Fruit fly (Drosophila melanogaster) whole organism, embryonic: ENCODE results near the gene CG6106.
A peak's percentile ranks its signal among the peaks of the same experiment; 100 is the strongest.

Source experiments
- Bgb ChIP-seq: fragments of 200-800 bp; sonication (Bioruptor generic); IDR thresholded peaks from 2 replicates; pipeline ENCODE4 v1.3.6; 2022; ENCODE audit warnings: missing biosample characterization, missing genetic modification characterization; ENCODE audit not compliant: partially characterized antibody
- C15 ChIP-seq: fragments of 200-800 bp; sonication (Bioruptor generic); IDR thresholded peaks from 3 replicates; pipeline ENCODE4 v1.3.6; 2022; ENCODE audit warnings: missing biosample characterization, missing genetic modification characterization
- CG11696 ChIP-seq: fragments of 200-800 bp; sonication (Bioruptor generic); IDR thresholded peaks from 2 replicates; pipeline ENCODE4 v1.3.6; 2022; ENCODE audit warnings: missing biosample characterization, missing genetic modification characterization
- CG12104 ChIP-seq: fragments of 200-800 bp; sonication (Bioruptor generic); optimal IDR thresholded peaks from 3 replicates; lab custom pipeline; 2016; ENCODE audit warnings: missing biosample characterization, missing genetic modification characterization
- CG12236 ChIP-seq: fragments of 200-800 bp; sonication (Bioruptor generic); optimal IDR thresholded peaks from 2 replicates; lab custom pipeline; 2016; ENCODE audit warnings: missing biosample characterization, missing genetic modification characterization
- CG13775 ChIP-seq: fragments of 200-800 bp; sonication (Bioruptor generic); optimal IDR thresholded peaks from 3 replicates; lab custom pipeline; 2017; ENCODE audit warnings: missing biosample characterization, mild to moderate bottlenecking, missing genetic modification characterization
- CG17328 ChIP-seq: fragments of 200-800 bp; sonication (Bioruptor generic); IDR thresholded peaks from 2 replicates; pipeline ENCODE4 v1.3.6; 2022; ENCODE audit warnings: missing biosample characterization, missing genetic modification characterization
- CG17361 ChIP-seq: fragments of 200-800 bp; sonication (Bioruptor generic); IDR thresholded peaks from 3 replicates; pipeline ENCODE4 v1.3.6; 2022; ENCODE audit warnings: missing biosample characterization, missing genetic modification characterization
- CG18262 ChIP-seq: fragments of 200-800 bp; optimal IDR thresholded peaks from 3 replicates; lab custom pipeline; 2019; ENCODE audit warnings: missing biosample characterization, mild to moderate bottlenecking, missing genetic modification characterization, moderate library complexity
- CG2712 ChIP-seq: fragments of 200-800 bp; optimal IDR thresholded peaks from 3 replicates; lab custom pipeline; 2019; ENCODE audit warnings: missing biosample characterization, mild to moderate bottlenecking, missing genetic modification characterization, moderate library complexity
- CG4707 ChIP-seq: fragments of 200-800 bp; sonication (Bioruptor generic); optimal IDR thresholded peaks from 2 replicates; lab custom pipeline; 2018; ENCODE audit warnings: missing biosample characterization, mild to moderate bottlenecking, missing genetic modification characterization, moderate library complexity
- CG6689 ChIP-seq: fragments of 200-800 bp; sonication (Bioruptor generic); IDR thresholded peaks from 2 replicates; pipeline ENCODE4 v1.3.6; 2022; ENCODE audit warnings: missing biosample characterization, missing genetic modification characterization
- CG7372 ChIP-seq: fragments of 200-800 bp; sonication (Bioruptor generic); IDR thresholded peaks from 2 replicates; pipeline ENCODE4 v1.3.6; 2022; ENCODE audit warnings: missing biosample characterization, missing genetic modification characterization
- CG7556 ChIP-seq: fragments of 200-800 bp; sonication (Bioruptor generic); optimal IDR thresholded peaks from 2 replicates; lab custom pipeline; 2017; ENCODE audit warnings: missing biosample characterization, mild to moderate bottlenecking, missing genetic modification characterization
- CG7963 ChIP-seq: fragments of 200-800 bp; sonication (Bioruptor generic); IDR thresholded peaks from 3 replicates; pipeline ENCODE4 v1.3.6; 2022; ENCODE audit warnings: missing biosample characterization, missing genetic modification characterization; ENCODE audit not compliant: partially characterized antibody
- CG7987 ChIP-seq: fragments of 200-800 bp; sonication (Bioruptor generic); optimal IDR thresholded peaks from 2 replicates; lab custom pipeline; 2018; ENCODE audit warnings: missing biosample characterization, mild to moderate bottlenecking, missing genetic modification characterization, moderate library complexity
- CG8089 ChIP-seq: fragments of 200-800 bp; sonication (Bioruptor generic); optimal IDR thresholded peaks from 3 replicates; lab custom pipeline; 2016; ENCODE audit warnings: missing biosample characterization, missing genetic modification characterization
- CG9727 ChIP-seq: fragments of 200-800 bp; sonication (Bioruptor generic); optimal IDR thresholded peaks from 3 replicates; lab custom pipeline; 2017; ENCODE audit warnings: missing biosample characterization, mild to moderate bottlenecking, missing genetic modification characterization
- CTCF ChIP-seq: fragments of 200-800 bp; sonication (Bioruptor generic); optimal IDR thresholded peaks from 2 replicates; lab custom pipeline; 2017; ENCODE audit warnings: missing biosample characterization, mild to moderate bottlenecking, missing genetic modification characterization, moderate library complexity
- Chrac-16 ChIP-seq: fragments of 200-800 bp; sonication (Bioruptor generic); optimal IDR thresholded peaks from 3 replicates; lab custom pipeline; 2016; ENCODE audit warnings: missing biosample characterization, missing genetic modification characterization
- D19A ChIP-seq: fragments of 200-800 bp; optimal IDR thresholded peaks from 3 replicates; lab custom pipeline; 2019; ENCODE audit warnings: missing biosample characterization, mild to moderate bottlenecking, missing genetic modification characterization, moderate library complexity
- Drgx ChIP-seq: fragments of 200-800 bp; sonication (Bioruptor generic); IDR thresholded peaks from 2 replicates; pipeline ENCODE4 v1.3.6; 2022; ENCODE audit warnings: missing biosample characterization, missing genetic modification characterization
- E2f2 ChIP-seq: fragments of 200-800 bp; sonication (Bioruptor generic); IDR thresholded peaks from 2 replicates; pipeline ENCODE4 v1.3.6; 2022; ENCODE audit warnings: missing biosample characterization, missing genetic modification characterization
- Ets97D ChIP-seq: fragments of 200-800 bp; sonication (Bioruptor generic); optimal IDR thresholded peaks from 3 replicates; lab custom pipeline; 2016; ENCODE audit warnings: missing biosample characterization, missing genetic modification characterization
- H2.0 ChIP-seq: fragments of 200-800 bp; sonication (Bioruptor generic); IDR thresholded peaks from 2 replicates; pipeline ENCODE4 v1.3.6; 2022; ENCODE audit warnings: missing biosample characterization, missing genetic modification characterization
- HLH4C ChIP-seq: fragments of 200-800 bp; sonication (Bioruptor generic); IDR thresholded peaks from 3 replicates; pipeline ENCODE4 v1.3.6; 2022; ENCODE audit warnings: missing biosample characterization, missing genetic modification characterization; ENCODE audit not compliant: partially characterized antibody
- MESR4 ChIP-seq: fragments of 200-800 bp; sonication (Bioruptor generic); optimal IDR thresholded peaks from 2 replicates; lab custom pipeline; 2018; ENCODE audit warnings: missing biosample characterization, mild to moderate bottlenecking, missing genetic modification characterization, moderate library complexity
- Mes4 ChIP-seq: fragments of 200-800 bp; sonication (Bioruptor generic); optimal IDR thresholded peaks from 2 replicates; lab custom pipeline; 2016; ENCODE audit warnings: missing biosample characterization, missing genetic modification characterization
- Oaz ChIP-seq: fragments of 200-800 bp; sonication (Bioruptor generic); IDR thresholded peaks from 2 replicates; pipeline ENCODE4 v1.3.6; 2022; ENCODE audit warnings: missing biosample characterization, missing genetic modification characterization
- Optix ChIP-seq: fragments of 200-800 bp; sonication (Bioruptor generic); IDR thresholded peaks from 3 replicates; pipeline ENCODE4 v1.3.6; 2022; ENCODE audit warnings: missing biosample characterization, missing genetic modification characterization
- Rfx ChIP-seq: fragments of 200-800 bp; sonication (Bioruptor generic); IDR thresholded peaks from 2 replicates; pipeline ENCODE4 v1.3.6; 2022; ENCODE audit warnings: missing biosample characterization, missing genetic modification characterization
- Side ChIP-seq: fragments of 200-800 bp; sonication (Bioruptor generic); optimal IDR thresholded peaks from 2 replicates; lab custom pipeline; 2016; ENCODE audit warnings: missing biosample characterization, missing genetic modification characterization
- ash1 ChIP-seq: fragments of 200-800 bp; sonication (Bioruptor generic); optimal IDR thresholded peaks from 2 replicates; lab custom pipeline; 2018; ENCODE audit warnings: missing biosample characterization, mild to moderate bottlenecking, missing genetic modification characterization
- cato ChIP-seq: fragments of 200-800 bp; sonication (Bioruptor generic); optimal IDR thresholded peaks from 2 replicates; lab custom pipeline; 2016; ENCODE audit warnings: missing biosample characterization, missing genetic modification characterization, borderline replicate concordance
- dimm ChIP-seq: fragments of 200-800 bp; sonication (Bioruptor generic); IDR thresholded peaks from 2 replicates; pipeline ENCODE4 v1.3.6; 2022; ENCODE audit warnings: missing biosample characterization, missing genetic modification characterization
- dm ChIP-seq: fragments of 200-800 bp; sonication (Bioruptor generic); optimal IDR thresholded peaks from 3 replicates; lab custom pipeline; 2016; ENCODE audit warnings: missing biosample characterization, missing genetic modification characterization
- gem ChIP-seq: fragments of 200-800 bp; sonication (Bioruptor generic); optimal IDR thresholded peaks from 2 replicates; lab custom pipeline; 2019; ENCODE audit warnings: missing biosample characterization, mild to moderate bottlenecking, missing genetic modification characterization, moderate library complexity
- lmd ChIP-seq: fragments of 200-800 bp; sonication (Bioruptor generic); IDR thresholded peaks from 2 replicates; pipeline ENCODE4 v1.3.6; 2022; ENCODE audit warnings: missing biosample characterization, missing genetic modification characterization
- nerfin-1 ChIP-seq: fragments of 200-800 bp; sonication (Bioruptor generic); optimal IDR thresholded peaks from 3 replicates; lab custom pipeline; 2019; ENCODE audit warnings: missing biosample characterization, mild to moderate bottlenecking, missing genetic modification characterization, moderate library complexity
- odd ChIP-seq: fragments of 200-800 bp; sonication (Bioruptor generic); optimal IDR thresholded peaks from 2 replicates; lab custom pipeline; 2017; ENCODE audit warnings: missing biosample characterization, mild to moderate bottlenecking, missing genetic modification characterization
- otp ChIP-seq: fragments of 200-800 bp; sonication (Bioruptor generic); IDR thresholded peaks from 3 replicates; pipeline ENCODE4, ENCODE4 v1.3.6; 2022; ENCODE audit warnings: missing biosample characterization, missing genetic modification characterization
- pan ChIP-seq, 4 experiments: fragments of >200 bp in 3 of 4; fragments of 200-800 bp in 1 of 4; sonication (Bioruptor generic) in 1 of 4; optimal IDR thresholded peaks in 3 of 4; IDR thresholded peaks in 1 of 4; 2 replicates each; pipeline versions ENCODE4 v1.3.6 to Lab custom; 2017 to 2022; ENCODE audit warnings: missing biosample characterization in 2 of 4, missing genetic modification characterization in 2 of 4, mixed read lengths in 1 of 4
- pb ChIP-seq: fragments of 200-800 bp; sonication (Bioruptor generic); optimal IDR thresholded peaks from 3 replicates; lab custom pipeline; 2016; ENCODE audit warnings: missing biosample characterization, missing genetic modification characterization
- pho ChIP-seq: fragments of 200-800 bp; sonication (Bioruptor generic); optimal IDR thresholded peaks from 2 replicates; lab custom pipeline; 2016; ENCODE audit warnings: missing biosample characterization, missing genetic modification characterization
- phol ChIP-seq: fragments of 200-800 bp; sonication (Bioruptor generic); optimal IDR thresholded peaks from 3 replicates; lab custom pipeline; 2018; ENCODE audit warnings: missing biosample characterization, mild to moderate bottlenecking, missing genetic modification characterization, moderate library complexity
- pita ChIP-seq: fragments of 200-800 bp; sonication (Bioruptor generic); optimal IDR thresholded peaks from 2 replicates; lab custom pipeline; 2017; ENCODE audit warnings: missing biosample characterization, mild to moderate bottlenecking, missing genetic modification characterization
- pum ChIP-seq: fragments of 200-800 bp; sonication (Bioruptor generic); optimal IDR thresholded peaks from 2 replicates; lab custom pipeline; 2016; ENCODE audit warnings: missing biosample characterization, missing genetic modification characterization
- sr ChIP-seq: fragments of 200-800 bp; sonication (Bioruptor generic); IDR thresholded peaks from 3 replicates; pipeline ENCODE4 v1.3.6; 2022; ENCODE audit warnings: missing biosample characterization, missing genetic modification characterization
- vfl ChIP-seq: fragments of 200-800 bp; sonication (Bioruptor generic); optimal IDR thresholded peaks from 2 replicates; lab custom pipeline; 2016; ENCODE audit warnings: missing biosample characterization, missing genetic modification characterization

The CG6106 gene

DNA sequence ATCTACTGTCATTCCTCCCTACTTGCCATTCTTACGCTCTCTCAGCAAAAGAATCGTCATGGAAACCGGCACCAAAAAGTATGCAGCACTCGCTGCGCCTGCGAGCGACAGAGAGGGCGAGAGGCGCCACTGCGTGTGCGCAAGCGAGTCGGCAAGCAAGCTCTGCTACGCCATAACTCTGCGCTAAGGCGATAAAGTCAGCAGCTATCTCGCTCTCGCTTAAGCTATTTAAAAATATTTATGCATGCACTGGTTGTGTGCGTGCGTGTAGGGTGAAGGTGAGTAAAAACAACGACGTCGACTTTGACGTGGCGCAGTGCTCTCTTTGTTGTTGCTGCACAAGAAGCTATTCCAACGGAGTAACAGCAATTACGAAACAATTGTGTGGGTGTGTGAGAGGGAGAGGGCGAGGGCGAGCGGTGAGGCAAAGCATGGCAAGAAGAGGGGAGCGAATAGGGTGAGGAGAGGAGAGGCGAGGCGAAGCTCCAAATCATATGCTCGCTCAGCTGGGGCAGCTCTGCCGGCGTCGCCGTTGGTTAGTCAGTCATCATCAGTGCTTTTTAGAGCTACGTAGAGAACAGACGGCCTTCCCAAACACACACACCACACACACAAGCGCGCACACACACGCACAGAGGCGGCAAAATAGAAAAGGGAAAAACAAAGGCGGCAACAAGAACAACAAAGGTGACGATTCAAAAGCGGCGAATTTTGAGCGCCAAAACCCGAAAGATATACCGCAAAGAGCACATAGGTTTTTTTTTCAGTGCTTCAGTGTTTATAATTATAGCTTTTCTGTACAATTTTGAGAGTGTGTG is 7.6 kb downstream of the CG6106 start, which contains the start of gene CrebB (continued):
- no peak for TF ChIP-seq dimm
- TF ChIP-seq Drgx (GFP tag; lab: Robert Waterston, UW), result peak; percentile 57; the same call in 1 of the 2 replicates
- TF ChIP-seq gem (tag; lab: Kevin White, UChicago), result peak; percentile 30
- 0 out of 3 replicates have a peak, but pooled peaks have one; percentile 23 for TF ChIP-seq Optix (GFP tag; lab: Robert Waterston, UW)
- peak; percentile 74 for TF ChIP-seq lmd (GFP tag; lab: Robert Waterston, UW)
- TF ChIP-seq Side, result no peak
- TF ChIP-seq CG9727 (GFP tag; lab: Kevin White, UChicago), result no peak
- peak; percentile 30 for TF ChIP-seq vfl (GFP tag; lab: Kevin White, UChicago)
- TF ChIP-seq CG8089 (GFP tag; lab: Kevin White, UChicago), result no peak
- TF ChIP-seq CG7556 (GFP tag; lab: Kevin White, UChicago), result no peak
- TF ChIP-seq HLH4C (GFP tag; lab: Robert Waterston, UW), result 0 out of 3 replicates have a peak, but pooled peaks have one; percentile 40
- no peak for TF ChIP-seq D19A (tag; lab: Kevin White, UChicago)
- TF ChIP-seq Mes4 (GFP tag; lab: Kevin White, UChicago), result no peak
- TF ChIP-seq CG11696, result no peak
- TF ChIP-seq Ets97D, result no peak
- no peak for TF ChIP-seq CTCF
- TF ChIP-seq Chrac-16 (GFP tag; lab: Kevin White, UChicago), result peak; percentile 1
- peak; percentile 99 for TF ChIP-seq sr
- TF ChIP-seq CG2712 (tag; lab: Kevin White, UChicago), result no peak
- TF ChIP-seq CG7987 (GFP tag; lab: Kevin White, UChicago), result peak; percentile 95
- no peak for TF ChIP-seq odd (GFP tag; lab: Kevin White, UChicago)
- TF ChIP-seq CG13775 (GFP tag; lab: Kevin White, UChicago), result no peak
- TF ChIP-seq CG4707 (GFP tag; lab: Kevin White, UChicago), result no peak
- TF ChIP-seq CG6689, result peak; percentile 69
- TF ChIP-seq cato (GFP tag; lab: Kevin White, UChicago), result no peak
- no peak for TF ChIP-seq CG7963
- TF ChIP-seq H2.0 (GFP tag; lab: Robert Waterston, UW), result peak; percentile 28; the same call in 1 of the 2 replicates
- peak; percentile 34; the same call in 1 of the 2 replicates for TF ChIP-seq E2f2 (GFP tag; lab: Robert Waterston, UW)
- peak; percentile 82 for TF ChIP-seq Rfx (GFP tag; lab: Robert Waterston, UW)
- no peak for TF ChIP-seq pho
- TF ChIP-seq CG7372, result peak; percentile 41; the same call in 1 of the 2 replicates
- TF ChIP-seq CG17361 (GFP tag; lab: Robert Waterston, UW), result no peak
- no peak for TF ChIP-seq nerfin-1 (tag; lab: Kevin White, UChicago)
- no peak for TF ChIP-seq ash1 (GFP tag; lab: Kevin White, UChicago)
- peak; percentile 16 for TF ChIP-seq pum (GFP tag; lab: Kevin White, UChicago)
- TF ChIP-seq CG12104 (GFP tag; lab: Kevin White, UChicago), result no peak
- no peak for TF ChIP-seq MESR4
- TF ChIP-seq dm (GFP tag; lab: Kevin White, UChicago), result peak; percentile 10
- TF ChIP-seq C15 (GFP tag; lab: Robert Waterston, UW), result no peak
- 0 out of 2 replicates have a peak, but pooled peaks have one; percentile 17 for TF ChIP-seq CG17328 (GFP tag; lab: Robert Waterston, UW)
- no peak for TF ChIP-seq CG18262 (tag; lab: Kevin White, UChicago)
- TF ChIP-seq pb, result no peak
- no peak for TF ChIP-seq pita
- TF ChIP-seq pan (optimal IDR thresholded peaks at IDR 0.05; lab: Kevin White, UChicago), result no peak
- peak in 1 of 2 experiments; percentile 72 for TF ChIP-seq pan (GFP tag; optimal IDR thresholded peaks at IDR 0.05 in 1 of 2, IDR thresholded peaks at IDR 0.05 in 1 of 2)
- no peak for TF ChIP-seq Oaz
- 0 out of 3 replicates have a peak, but pooled peaks have one; percentile 18 for TF ChIP-seq otp
- no peak for TF ChIP-seq CG12236 (GFP tag; lab: Kevin White, UChicago)
- TF ChIP-seq Bgb (GFP tag; lab: Robert Waterston, UW), result no peak
- TF ChIP-seq phol, result peak; percentile 66
